Worm (Caenorhabditis elegans) whole organism, L4/young adult: ENCODE measurements around the gene nhr-97.

Experiments
- dao-5 ChIP-seq: sonication (generic microtip); optimal IDR thresholded peaks from 2 replicates; lab custom pipeline; 2016; ENCODE audit warnings: missing genotype, missing genetic modification characterization, moderate library complexity, missing compliant biosample characterization
- him-1 ChIP-seq: sonication (generic microtip); optimal IDR thresholded peaks from 2 replicates; lab custom pipeline; 2016; ENCODE audit warnings: missing genotype, missing genetic modification reagents, missing genetic modification characterization, missing compliant biosample characterization

ce11 chrIV:9748342-9748741, 9.1 kb upstream of the nhr-97 start, which contains the start of gene C28D4.8:
- TF ChIP-seq dao-5 (tag; lab: Kevin White, UChicago), result no peak
- TF ChIP-seq him-1 (tag; lab: Kevin White, UChicago), result no peak
